Worm (Caenorhabditis elegans) whole organism, L1 larva: ENCODE results near the gene cgr-1.

ENCODE experiments used
- mab-9 ChIP-seq: fragments of 200-800 bp; sonication (Bioruptor generic); IDR thresholded peaks from 2 replicates; pipeline ENCODE4 v1.3.6; 2022; ENCODE audit warnings: missing genetic modification reagents, missing genetic modification characterization, missing compliant biosample characterization
- unc-62 ChIP-seq: fragments of 150-350 bp; optimal IDR thresholded peaks from 2 replicates; lab custom pipeline; 2014; ENCODE audit warnings: missing biosample characterization, missing genetic modification reagents, missing genetic modification characterization
- ztf-4 ChIP-seq: fragments of 150-350 bp; optimal IDR thresholded peaks from 2 replicates; lab custom pipeline; 2014; ENCODE audit warnings: missing biosample characterization, missing genetic modification characterization

DNA sequence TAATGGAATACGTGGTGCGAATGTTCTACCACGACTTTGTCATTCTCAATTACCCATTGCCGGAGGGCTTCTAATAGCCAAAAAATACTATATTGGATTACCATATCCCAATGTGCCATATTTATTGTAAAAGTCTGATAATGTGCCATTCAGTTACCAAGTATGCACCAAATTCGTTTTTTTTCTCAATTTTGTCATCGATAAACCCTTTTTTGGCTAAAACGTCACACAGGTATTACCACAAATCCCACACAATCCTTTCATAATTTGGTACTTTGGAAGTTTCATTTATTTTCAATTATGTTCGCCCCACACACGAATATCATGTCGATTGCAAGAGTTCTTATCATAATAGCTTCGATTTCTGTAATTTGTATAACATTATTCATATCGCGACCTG is 27.8 kb upstream of the cgr-1 start, which contains the start of gene vep-2:
- TF ChIP-seq mab-9 (GFP tag; lab: Robert Waterston, UW) (no peak), ztf-4 (no peak), unc-62 (no peak)
